Worm (Caenorhabditis elegans) whole organism, late embryonic: Measurements from ENCODE around the gene ZC190.10.
A peak's percentile ranks its signal among the peaks of the same experiment; 100 is the strongest.

Experiments
- F13H6.1 ChIP-seq: sonication (generic microtip); optimal IDR thresholded peaks from 2 replicates; lab custom pipeline; 2016; ENCODE audit warnings: missing genetic modification characterization, missing compliant biosample characterization
- T23F11.4 ChIP-seq: fragments of 200-800 bp; sonication (Bioruptor generic); optimal IDR thresholded peaks from 2 replicates; lab custom pipeline; 2018; ENCODE audit warnings: mild to moderate bottlenecking, missing genetic modification characterization, missing compliant biosample characterization
- Y22D7AL.16 ChIP-seq: sonication (generic microtip); optimal IDR thresholded peaks from 2 replicates; lab custom pipeline; 2016; ENCODE audit warnings: missing genetic modification characterization, missing compliant biosample characterization
- ama-1 ChIP-seq: fragments of 150-350 bp; optimal IDR thresholded peaks from 2 replicates; lab custom pipeline; 2014
- ceh-14 ChIP-seq: sonication (generic microtip); optimal IDR thresholded peaks from 2 replicates; lab custom pipeline; 2016; ENCODE audit warnings: missing genotype, missing genetic modification characterization, missing compliant biosample characterization
- ceh-18 ChIP-seq: sonication (generic microtip); optimal IDR thresholded peaks from 2 replicates; lab custom pipeline; 2016; ENCODE audit warnings: missing genetic modification characterization, missing compliant biosample characterization
- ceh-19 ChIP-seq: fragments of 200-800 bp; sonication (Bioruptor generic); optimal IDR thresholded peaks from 2 replicates; lab custom pipeline; 2018; ENCODE audit warnings: mild to moderate bottlenecking, missing genetic modification characterization, missing compliant biosample characterization
- ceh-2 ChIP-seq: sonication (generic microtip); optimal IDR thresholded peaks from 2 replicates; lab custom pipeline; 2016; ENCODE audit warnings: missing genotype, missing genetic modification characterization, missing compliant biosample characterization
- ceh-24 ChIP-seq: sonication (generic microtip); optimal IDR thresholded peaks from 2 replicates; lab custom pipeline; 2016; ENCODE audit warnings: mild to moderate bottlenecking, missing genetic modification characterization, missing compliant biosample characterization
- ceh-30 ChIP-seq: fragments of 150-350 bp; optimal IDR thresholded peaks from 2 replicates; lab custom pipeline; 2014; ENCODE audit warnings: missing biosample characterization, missing genetic modification characterization
- ceh-34 ChIP-seq: sonication (generic microtip); optimal IDR thresholded peaks from 2 replicates; lab custom pipeline; 2016; ENCODE audit warnings: mild to moderate bottlenecking, missing genetic modification characterization, missing compliant biosample characterization
- ceh-45 ChIP-seq: fragments of 200-800 bp; sonication (Bioruptor generic); IDR thresholded peaks from 2 replicates; pipeline ENCODE4 v1.3.6; 2022; ENCODE audit warnings: missing genetic modification reagents, missing genetic modification characterization, missing compliant biosample characterization
- ceh-48 ChIP-seq: sonication (generic microtip); optimal IDR thresholded peaks from 2 replicates; lab custom pipeline; 2016; ENCODE audit warnings: missing genetic modification characterization, inconsistent platforms, missing compliant biosample characterization
- che-1 ChIP-seq: sonication (generic microtip); optimal IDR thresholded peaks from 2 replicates; lab custom pipeline; 2016; ENCODE audit warnings: mild to moderate bottlenecking, missing genetic modification characterization, missing compliant biosample characterization
- dmd-4 ChIP-seq: sonication (generic microtip); optimal IDR thresholded peaks from 2 replicates; lab custom pipeline; 2016; ENCODE audit warnings: borderline replicate concordance, missing genetic modification characterization, missing compliant biosample characterization
- dve-1 ChIP-seq: sonication (generic microtip); optimal IDR thresholded peaks from 2 replicates; lab custom pipeline; 2017; ENCODE audit warnings: antibody characterized with exemption, mild to moderate bottlenecking, missing genetic modification characterization, missing compliant biosample characterization
- elt-2 ChIP-seq: sonication (generic microtip); optimal IDR thresholded peaks from 2 replicates; lab custom pipeline; 2016; ENCODE audit warnings: missing genetic modification reagents, missing genetic modification characterization, missing compliant biosample characterization
- elt-4 ChIP-seq: sonication (generic microtip); optimal IDR thresholded peaks from 2 replicates; lab custom pipeline; 2016; ENCODE audit warnings: missing genetic modification characterization, missing compliant biosample characterization
- ets-4 ChIP-seq: sonication (generic microtip); optimal IDR thresholded peaks from 2 replicates; lab custom pipeline; 2016; ENCODE audit warnings: missing genetic modification characterization, missing compliant biosample characterization
- eyg-1 ChIP-seq: sonication (generic microtip); optimal IDR thresholded peaks from 2 replicates; lab custom pipeline; 2016; ENCODE audit warnings: missing genotype, missing genetic modification characterization, missing compliant biosample characterization
- fkh-10 ChIP-seq: fragments of 150-350 bp; optimal IDR thresholded peaks from 2 replicates; lab custom pipeline; 2014; ENCODE audit warnings: missing biosample characterization, missing genetic modification reagents, missing genetic modification characterization
- fkh-6 ChIP-seq: sonication (generic microtip); optimal IDR thresholded peaks from 2 replicates; lab custom pipeline; 2016; ENCODE audit warnings: missing genetic modification characterization, missing compliant biosample characterization
- hlh-15 ChIP-seq: sonication (generic microtip); optimal IDR thresholded peaks from 2 replicates; lab custom pipeline; 2016; ENCODE audit warnings: missing genetic modification characterization, missing compliant biosample characterization
- mec-3 ChIP-seq: sonication (generic microtip); optimal IDR thresholded peaks from 2 replicates; lab custom pipeline; 2016; ENCODE audit warnings: borderline replicate concordance, missing genetic modification characterization, missing compliant biosample characterization
- nhr-11 ChIP-seq: fragments of 150-350 bp; optimal IDR thresholded peaks from 2 replicates; lab custom pipeline; 2014; ENCODE audit warnings: missing biosample characterization, missing genetic modification characterization
- nhr-232 ChIP-seq: sonication (generic microtip); optimal IDR thresholded peaks from 2 replicates; lab custom pipeline; 2016; ENCODE audit warnings: missing genetic modification characterization, missing compliant biosample characterization
- odd-2 ChIP-seq: sonication (generic microtip); optimal IDR thresholded peaks from 2 replicates; lab custom pipeline; 2017; ENCODE audit warnings: antibody characterized with exemption, mild to moderate bottlenecking, missing genetic modification characterization, missing compliant biosample characterization
- pag-3 ChIP-seq: sonication (generic microtip); optimal IDR thresholded peaks from 2 replicates; lab custom pipeline; 2016; ENCODE audit warnings: missing compliant biosample characterization, missing genetic modification characterization, borderline replicate concordance
- pax-1 ChIP-seq: fragments of 150-350 bp; optimal IDR thresholded peaks from 2 replicates; lab custom pipeline; 2014; ENCODE audit warnings: missing biosample characterization, missing genetic modification characterization
- pha-2 ChIP-seq: sonication (generic microtip); optimal IDR thresholded peaks from 2 replicates; lab custom pipeline; 2017; ENCODE audit warnings: mild to moderate bottlenecking, missing genetic modification characterization, missing compliant biosample characterization
- sox-4 ChIP-seq: sonication (generic microtip); optimal IDR thresholded peaks from 2 replicates; lab custom pipeline; 2017; ENCODE audit warnings: mild to moderate bottlenecking, missing genetic modification characterization, inconsistent platforms, missing compliant biosample characterization
- syd-9 ChIP-seq: sonication (generic microtip); optimal IDR thresholded peaks from 2 replicates; lab custom pipeline; 2016; ENCODE audit warnings: mild to moderate bottlenecking, missing genetic modification characterization, moderate library complexity, missing compliant biosample characterization
- tbx-2 ChIP-seq: sonication (generic microtip); optimal IDR thresholded peaks from 2 replicates; lab custom pipeline; 2016; ENCODE audit warnings: missing genetic modification characterization, missing compliant biosample characterization
- ttx-3 ChIP-seq: sonication (generic microtip); optimal IDR thresholded peaks from 2 replicates; lab custom pipeline; 2016; ENCODE audit warnings: missing genetic modification reagents, missing genetic modification characterization, missing compliant biosample characterization
- unc-55 ChIP-seq: sonication (generic microtip); optimal IDR thresholded peaks from 2 replicates; lab custom pipeline; 2017; ENCODE audit warnings: missing biosample characterization, missing genetic modification reagents, missing genetic modification characterization
- zip-5 ChIP-seq: sonication (generic microtip); optimal IDR thresholded peaks from 2 replicates; lab custom pipeline; 2016; ENCODE audit warnings: missing genetic modification characterization, missing compliant biosample characterization

ZC190.10 gene

DNA sequence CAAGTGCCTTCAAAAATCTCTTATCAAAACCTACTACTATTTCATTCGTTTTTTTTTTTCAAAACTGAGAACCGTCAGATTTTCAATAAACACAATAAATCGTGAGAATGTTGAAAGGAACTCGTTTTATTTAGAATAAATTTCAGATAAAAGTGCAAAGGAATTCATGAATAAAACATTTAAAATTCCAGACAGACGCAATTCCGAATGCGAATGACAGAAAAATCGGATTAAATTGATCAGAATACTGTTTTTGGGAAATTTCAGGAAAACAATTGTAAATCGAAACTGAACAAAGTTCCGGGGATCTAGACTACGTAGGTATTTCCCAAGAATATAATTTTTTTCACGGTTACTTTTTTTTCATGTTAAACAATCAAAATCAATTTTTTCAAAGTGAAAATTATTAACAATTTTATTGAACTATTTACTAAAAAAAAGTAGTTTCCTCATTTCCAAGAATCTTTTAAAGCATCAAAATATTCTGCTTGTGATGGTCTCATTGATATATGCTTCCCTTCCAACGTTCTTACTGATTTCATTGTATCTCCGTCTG lies 24.5 kb downstream of the ZC190.10 start:
- no peak for TF ChIP-seq T23F11.4 (GFP tag; lab: Kevin White, UChicago)
- TF ChIP-seq syd-9 (tag; lab: Kevin White, UChicago) = no peak
- TF ChIP-seq tbx-2 (tag; lab: Kevin White, UChicago) = no peak
- no peak for TF ChIP-seq sox-4
- TF ChIP-seq pax-1 = no peak
- no peak for TF ChIP-seq pha-2 (tag; lab: Kevin White, UChicago)
- no peak for TF ChIP-seq mec-3
- no peak for TF ChIP-seq che-1 (tag; lab: Kevin White, UChicago)
- no peak for TF ChIP-seq Y22D7AL.16 (tag; lab: Kevin White, UChicago)
- no peak for TF ChIP-seq pag-3 (tag; lab: Kevin White, UChicago)
- no peak for TF ChIP-seq zip-5
- TF ChIP-seq ceh-2 (tag; lab: Kevin White, UChicago) = no peak
- TF ChIP-seq dve-1 (tag; lab: Kevin White, UChicago) = no peak
- TF ChIP-seq dmd-4 (tag; lab: Kevin White, UChicago) = no peak
- TF ChIP-seq ceh-34 (tag; lab: Kevin White, UChicago) = no peak
- no peak for TF ChIP-seq ceh-45 (GFP tag; lab: Robert Waterston, UW)
- TF ChIP-seq nhr-232 (tag; lab: Kevin White, UChicago) = no peak
- TF ChIP-seq ets-4 (tag; lab: Kevin White, UChicago) = no peak

DNA sequence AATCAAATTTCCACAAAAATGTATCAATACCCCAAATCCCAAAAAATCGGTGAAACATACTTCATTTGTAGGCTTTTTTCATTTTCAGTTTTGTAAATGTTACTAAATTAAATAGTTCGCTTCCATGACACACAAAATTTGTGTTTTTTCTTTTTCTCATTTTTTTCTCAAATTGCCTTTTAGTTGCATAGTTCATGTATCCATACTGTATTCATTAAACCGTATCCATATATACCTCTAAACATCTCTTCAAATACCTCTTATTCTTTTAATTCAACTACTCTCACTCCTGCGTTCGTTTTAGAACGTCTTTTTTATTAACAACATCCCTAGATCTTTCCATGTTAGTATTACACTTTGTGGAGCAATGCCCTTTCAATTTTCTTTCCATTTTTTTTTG lies 25.4 kb downstream of the ZC190.10 start:
- TF ChIP-seq ama-1 (no peak), ets-4 (tag; lab: Kevin White, UChicago) (no peak), nhr-11 (no peak), hlh-15 (no peak)
- TF ChIP-seq, all 69 proteins: peak for 0

DNA sequence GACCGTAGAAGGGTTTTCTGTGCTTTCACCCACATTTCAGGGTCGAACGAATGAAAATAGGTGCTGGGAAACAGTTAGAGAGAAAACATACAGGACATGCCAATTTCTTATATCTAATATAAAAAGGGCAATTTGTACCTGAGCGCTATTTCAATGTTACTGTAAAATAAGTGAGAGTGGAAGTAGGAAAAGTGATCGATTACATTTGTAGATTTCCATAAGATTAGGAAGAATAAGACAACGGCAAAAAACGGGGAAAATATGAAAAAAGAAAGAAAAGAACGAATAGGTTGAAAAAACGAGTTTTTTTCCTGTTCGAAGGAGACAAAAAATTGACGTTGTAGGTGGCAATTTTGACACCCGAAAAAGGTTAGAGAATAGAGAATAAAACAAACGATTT lies 27.9 kb downstream of the ZC190.10 start:
- no peak for TF ChIP-seq ttx-3 (tag; lab: Kevin White, UChicago)
- TF ChIP-seq eyg-1 (tag; lab: Kevin White, UChicago) = no peak
- TF ChIP-seq F13H6.1 (tag; lab: Kevin White, UChicago) = no peak
- TF ChIP-seq ceh-34 (tag; lab: Kevin White, UChicago) = no peak
- no peak for TF ChIP-seq ceh-24 (tag; lab: Kevin White, UChicago)
- no peak for TF ChIP-seq ceh-48 (tag; lab: Kevin White, UChicago)
- no peak for TF ChIP-seq ceh-30
- no peak for TF ChIP-seq ets-4 (tag; lab: Kevin White, UChicago)
- TF ChIP-seq ceh-19 (GFP tag; lab: Kevin White, UChicago) = no peak
- TF ChIP-seq ama-1 = no peak
- no peak for TF ChIP-seq T23F11.4 (GFP tag; lab: Kevin White, UChicago)
- TF ChIP-seq elt-4 (tag; lab: Kevin White, UChicago) = no peak
- no peak for TF ChIP-seq odd-2 (tag; lab: Kevin White, UChicago)
- no peak for TF ChIP-seq fkh-6 (tag; lab: Kevin White, UChicago)
- no peak for TF ChIP-seq ceh-14 (tag; lab: Kevin White, UChicago)
- no peak for TF ChIP-seq fkh-10 (GFP tag; lab: Kevin White, UChicago)
- TF ChIP-seq unc-55 (GFP tag; lab: Kevin White, UChicago) = no peak
- no peak for TF ChIP-seq che-1 (tag; lab: Kevin White, UChicago)
- TF ChIP-seq elt-2 = no peak

DNA sequence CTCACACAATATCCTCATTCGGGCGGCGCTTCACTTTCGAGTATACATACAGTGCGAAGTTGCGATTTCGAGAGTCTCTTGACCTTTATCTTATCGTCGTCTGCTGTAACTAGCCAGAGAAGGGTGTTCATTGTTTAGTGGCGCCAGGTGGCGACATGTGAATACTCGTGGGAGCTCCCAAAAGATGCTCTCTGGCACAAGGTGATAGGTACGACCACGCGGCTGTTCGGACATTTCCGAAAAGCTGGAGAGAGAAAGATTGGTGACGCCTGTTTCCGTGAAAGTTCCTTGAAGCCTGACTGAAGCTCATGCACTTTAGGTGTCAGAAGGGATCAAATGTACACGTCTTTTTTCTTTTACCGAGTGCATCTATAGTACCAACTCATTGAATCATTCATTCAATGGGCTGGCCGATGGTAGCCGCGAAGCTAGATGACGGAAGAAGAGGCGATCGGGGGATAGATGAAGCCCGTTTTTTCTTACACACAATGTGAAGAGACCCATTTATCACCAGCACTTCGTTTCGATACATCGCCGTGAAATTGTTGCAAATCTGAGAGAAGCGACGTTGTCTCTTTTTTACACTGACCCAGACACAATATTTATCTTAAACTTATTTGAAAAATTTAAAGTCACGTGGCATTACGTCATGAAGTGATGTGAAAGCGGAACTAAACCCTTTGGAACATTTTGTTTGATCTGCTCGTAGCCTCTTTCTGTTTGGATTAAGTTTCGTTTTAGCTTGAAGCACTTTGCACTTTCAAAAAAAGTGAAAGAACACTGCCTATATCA lies 28.7 kb downstream of the ZC190.10 start:
- TF ChIP-seq fkh-6 (tag; lab: Kevin White, UChicago) (no peak), ceh-18 (peak; percentile 40)
- TF ChIP-seq, all 69 proteins: peak for 1
